Fruit fly (Drosophila melanogaster) whole organism, embryonic: Measurements from ENCODE around the gene CG31808.

ENCODE experiments used
- Bteb2 ChIP-seq: fragments of 200-800 bp; sonication (Bioruptor generic); optimal IDR thresholded peaks from 2 replicates; lab custom pipeline; 2016; ENCODE audit warnings: missing biosample characterization, missing genetic modification characterization
- CG10147 ChIP-seq: fragments of 200-800 bp; sonication (Bioruptor generic); optimal IDR thresholded peaks from 2 replicates; lab custom pipeline; 2019; ENCODE audit warnings: missing biosample characterization, mild to moderate bottlenecking, missing genetic modification characterization, moderate library complexity
- CG10959 ChIP-seq: fragments of 200-800 bp; sonication (Bioruptor generic); IDR thresholded peaks from 2 replicates; pipeline ENCODE4 v1.3.6; 2022; ENCODE audit warnings: missing biosample characterization, missing genetic modification characterization
- CG11085 ChIP-seq: fragments of 200-800 bp; sonication (Bioruptor generic); IDR thresholded peaks from 2 replicates; pipeline ENCODE4 v1.3.6; 2022; ENCODE audit warnings: missing biosample characterization, missing genetic modification characterization
- CG11398 ChIP-seq: fragments of 200-800 bp; sonication (Bioruptor generic); optimal IDR thresholded peaks from 2 replicates; lab custom pipeline; 2016; ENCODE audit warnings: missing biosample characterization, missing genetic modification characterization
- CG11696 ChIP-seq: fragments of 200-800 bp; sonication (Bioruptor generic); IDR thresholded peaks from 2 replicates; pipeline ENCODE4 v1.3.6; 2022; ENCODE audit warnings: missing biosample characterization, missing genetic modification characterization
- CG12155 ChIP-seq: fragments of 200-800 bp; sonication (Bioruptor generic); optimal IDR thresholded peaks from 3 replicates; lab custom pipeline; 2016; ENCODE audit warnings: missing biosample characterization, missing genetic modification characterization
- CG15696 ChIP-seq: fragments of 200-800 bp; sonication (Bioruptor generic); optimal IDR thresholded peaks from 2 replicates; lab custom pipeline; 2019; ENCODE audit warnings: missing biosample characterization, mild to moderate bottlenecking, missing genetic modification characterization, moderate library complexity
- CG17328 ChIP-seq: fragments of 200-800 bp; sonication (Bioruptor generic); IDR thresholded peaks from 2 replicates; pipeline ENCODE4 v1.3.6; 2022; ENCODE audit warnings: missing biosample characterization, missing genetic modification characterization
- CG3838 ChIP-seq: fragments of 200-800 bp; sonication (Bioruptor generic); optimal IDR thresholded peaks from 3 replicates; lab custom pipeline; 2016; ENCODE audit warnings: missing biosample characterization, missing genetic modification characterization
- CG4282 ChIP-seq: fragments of 200-800 bp; sonication (Bioruptor generic); optimal IDR thresholded peaks from 2 replicates; lab custom pipeline; 2016; ENCODE audit warnings: missing biosample characterization, missing genetic modification characterization
- CG6683 ChIP-seq: fragments of 200-800 bp; sonication (Bioruptor generic); optimal IDR thresholded peaks from 2 replicates; lab custom pipeline; 2017; ENCODE audit warnings: missing biosample characterization, mild to moderate bottlenecking, missing genetic modification characterization, missing genetic modification reagents
- CG7786 ChIP-seq: fragments of 200-800 bp; sonication (Bioruptor generic); optimal IDR thresholded peaks from 2 replicates; lab custom pipeline; 2016; ENCODE audit warnings: missing biosample characterization, missing genetic modification characterization
- CG9876 ChIP-seq: fragments of 200-800 bp; sonication (Bioruptor generic); optimal IDR thresholded peaks from 2 replicates; lab custom pipeline; 2016; ENCODE audit warnings: missing biosample characterization, missing genetic modification characterization
- CG9932 ChIP-seq: fragments of 200-800 bp; sonication (Bioruptor generic); IDR thresholded peaks from 2 replicates; pipeline ENCODE4 v1.3.6; 2022; ENCODE audit warnings: missing biosample characterization, missing genetic modification characterization
- Deaf1 ChIP-seq: fragments of 200-800 bp; optimal IDR thresholded peaks from 3 replicates; lab custom pipeline; 2019; ENCODE audit warnings: missing biosample characterization, mild to moderate bottlenecking, missing genetic modification characterization, moderate library complexity
- Ets97D ChIP-seq: fragments of 200-800 bp; sonication (Bioruptor generic); optimal IDR thresholded peaks from 3 replicates; lab custom pipeline; 2016; ENCODE audit warnings: missing biosample characterization, missing genetic modification characterization
- GATAe ChIP-seq: fragments of 200-800 bp; sonication (Bioruptor generic); conservative IDR thresholded peaks from 2 replicates; pipeline ENCODE4 v1.3.6; 2022; ENCODE audit warnings: missing biosample characterization, missing genetic modification characterization
- HLH4C ChIP-seq: fragments of 200-800 bp; sonication (Bioruptor generic); IDR thresholded peaks from 3 replicates; pipeline ENCODE4 v1.3.6; 2022; ENCODE audit warnings: missing biosample characterization, missing genetic modification characterization; ENCODE audit not compliant: partially characterized antibody
- Hand ChIP-seq: fragments of 200-800 bp; sonication (Bioruptor generic); optimal IDR thresholded peaks from 2 replicates; lab custom pipeline; 2017; ENCODE audit warnings: mild to moderate bottlenecking, missing biosample characterization, missing genetic modification reagents, missing genetic modification characterization
- HmgZ ChIP-seq: fragments of 200-800 bp; sonication (Bioruptor generic); optimal IDR thresholded peaks from 2 replicates; lab custom pipeline; 2018; ENCODE audit warnings: missing biosample characterization, mild to moderate bottlenecking, missing genetic modification characterization
- Hmr ChIP-seq: fragments of 200-800 bp; sonication (Bioruptor generic); optimal IDR thresholded peaks from 3 replicates; lab custom pipeline; 2017; ENCODE audit warnings: mild to moderate bottlenecking, missing biosample characterization, missing genetic modification reagents, missing genetic modification characterization
- Med ChIP-seq: fragments of 200-800 bp; sonication (Bioruptor generic); peaks from one replicate; lab custom pipeline; 2016; ENCODE audit warnings: missing biosample characterization, missing genetic modification characterization, mild to moderate bottlenecking, inconsistent platforms, moderate library complexity
- Myb ChIP-seq: fragments of 200-800 bp; sonication (Bioruptor generic); optimal IDR thresholded peaks from 2 replicates; lab custom pipeline; 2016; ENCODE audit warnings: missing biosample characterization, missing genetic modification characterization
- NFAT ChIP-seq: fragments of 200-800 bp; sonication (Bioruptor generic); IDR thresholded peaks from 2 replicates; pipeline ENCODE4 v1.3.6; 2022; ENCODE audit warnings: missing biosample characterization, missing genetic modification characterization
- Neu2 ChIP-seq: fragments of 200-800 bp; sonication (Bioruptor generic); optimal IDR thresholded peaks from 3 replicates; lab custom pipeline; 2016; ENCODE audit warnings: missing biosample characterization, missing genetic modification characterization, borderline replicate concordance
- Nf-YC ChIP-seq: fragments of 200-800 bp; optimal IDR thresholded peaks from 3 replicates; lab custom pipeline; 2019; ENCODE audit warnings: missing biosample characterization, mild to moderate bottlenecking, missing genetic modification characterization, moderate library complexity
- Ravus ChIP-seq: fragments of 200-800 bp; sonication (Bioruptor generic); IDR thresholded peaks from 2 replicates; pipeline ENCODE4 v1.3.6; 2022; ENCODE audit warnings: missing biosample characterization, missing genetic modification characterization
- Stat92E ChIP-seq, 3 experiments: fragments of >200 bp in 2 of 3; fragments of 200-800 bp in 1 of 3; sonication (Bioruptor generic) in 1 of 3; optimal IDR thresholded peaks; 2 replicates each; lab custom pipeline; 2017 to 2019; ENCODE audit warnings: missing biosample characterization in 3 of 3, missing genetic modification characterization in 3 of 3, mild to moderate bottlenecking in 1 of 3, moderate library complexity in 1 of 3
- Taf1 ChIP-seq: fragments of 200-800 bp; sonication (Bioruptor generic); IDR thresholded peaks from 2 replicates; pipeline ENCODE4 v1.3.6; 2022; ENCODE audit warnings: missing biosample characterization, missing genetic modification characterization
- Trl ChIP-seq, 3 experiments: fragments of >200 bp in 2 of 3; fragments of 200-800 bp in 1 of 3; sonication (Bioruptor generic) in 1 of 3; optimal IDR thresholded peaks; 2 replicates in 1 of 3; 3 replicates in 2 of 3; lab custom pipeline; 2016 to 2017; ENCODE audit warnings: missing biosample characterization in 1 of 3, missing genetic modification characterization in 1 of 3
- Xrp1 ChIP-seq: fragments of 200-800 bp; sonication (Bioruptor generic); IDR thresholded peaks from 2 replicates; pipeline ENCODE4 v1.3.6; 2022; ENCODE audit warnings: missing biosample characterization, missing genetic modification characterization
- bab2 ChIP-seq: fragments of 200-800 bp; sonication (Bioruptor generic); optimal IDR thresholded peaks from 2 replicates; lab custom pipeline; 2016; ENCODE audit warnings: missing biosample characterization, missing genetic modification characterization
- corto ChIP-seq: fragments of 200-800 bp; sonication (Bioruptor generic); optimal IDR thresholded peaks from 2 replicates; lab custom pipeline; 2016; ENCODE audit warnings: missing biosample characterization, mild to moderate bottlenecking, missing genetic modification characterization, moderate library complexity
- crc ChIP-seq: fragments of 200-800 bp; sonication (Bioruptor generic); optimal IDR thresholded peaks from 2 replicates; lab custom pipeline; 2016; ENCODE audit warnings: missing biosample characterization, missing genetic modification characterization
- dan ChIP-seq: fragments of 200-800 bp; sonication (Bioruptor generic); IDR thresholded peaks from 2 replicates; pipeline ENCODE4 v1.3.6; 2022; ENCODE audit warnings: missing biosample characterization, missing genetic modification characterization
- exex ChIP-seq: fragments of 200-800 bp; sonication (Bioruptor generic); optimal IDR thresholded peaks from 4 replicates; lab custom pipeline; 2018; ENCODE audit warnings: missing biosample characterization, mild to moderate bottlenecking, missing genetic modification characterization, moderate library complexity
- fru ChIP-seq: fragments of >200 bp; optimal IDR thresholded peaks from 2 replicates; lab custom pipeline; 2017
- fu2 ChIP-seq: fragments of 200-800 bp; sonication (Bioruptor generic); optimal IDR thresholded peaks from 2 replicates; lab custom pipeline; 2016; ENCODE audit warnings: missing biosample characterization, missing genetic modification characterization
- gsb-n ChIP-seq: fragments of 200-800 bp; sonication (Bioruptor generic); optimal IDR thresholded peaks from 3 replicates; lab custom pipeline; 2018; ENCODE audit warnings: missing biosample characterization, mild to moderate bottlenecking, missing genetic modification characterization
- inv ChIP-seq: fragments of 200-800 bp; sonication (Bioruptor generic); IDR thresholded peaks from 2 replicates; pipeline ENCODE4 v1.3.6; 2022; ENCODE audit warnings: missing biosample characterization, missing genetic modification characterization; ENCODE audit not compliant: partially characterized antibody
- lbe ChIP-seq: fragments of 200-800 bp; sonication (Bioruptor generic); optimal IDR thresholded peaks from 2 replicates; lab custom pipeline; 2016; ENCODE audit warnings: missing biosample characterization, mild to moderate bottlenecking, missing genetic modification characterization
- lilli ChIP-seq: fragments of 200-800 bp; sonication (Bioruptor generic); optimal IDR thresholded peaks from 3 replicates; lab custom pipeline; 2016; ENCODE audit warnings: missing biosample characterization, missing genetic modification characterization
- pros ChIP-seq: fragments of 200-800 bp; sonication (Bioruptor generic); optimal IDR thresholded peaks from 3 replicates; lab custom pipeline; 2019; ENCODE audit warnings: missing biosample characterization, mild to moderate bottlenecking, missing genetic modification characterization, moderate library complexity
- sd ChIP-seq: fragments of 200-800 bp; sonication (Bioruptor generic); optimal IDR thresholded peaks from 3 replicates; lab custom pipeline; 2018; ENCODE audit warnings: missing biosample characterization, mild to moderate bottlenecking, missing genetic modification characterization, moderate library complexity
- tap ChIP-seq: fragments of 200-800 bp; optimal IDR thresholded peaks from 3 replicates; lab custom pipeline; 2019; ENCODE audit warnings: missing biosample characterization, mild to moderate bottlenecking, missing genetic modification characterization, moderate library complexity
- tll ChIP-seq, 2 experiments: fragments of 200-800 bp in 1 of 2; fragments of >200 bp in 1 of 2; sonication (Bioruptor generic) in 1 of 2; optimal IDR thresholded peaks; 2 replicates each; lab custom pipeline; 2017 to 2019; ENCODE audit warnings: missing biosample characterization in 2 of 2, missing genetic modification characterization in 2 of 2, mild to moderate bottlenecking in 1 of 2, moderate library complexity in 1 of 2

Gene CG31808

dm6 chr2L:16720707-16721700 is 5.0 kb upstream of the CG31808 start (continued):
- peak; percentile 75 for TF ChIP-seq HmgZ (tag; lab: Kevin White, UChicago)
- peak; percentile 93 for TF ChIP-seq tap (tag; lab: Kevin White, UChicago)
- peak; percentile 95 for TF ChIP-seq Med (GFP tag; lab: Kevin White, UChicago)
- peak; percentile 87 for TF ChIP-seq CG11696 (GFP tag; lab: Robert Waterston, UW)
- TF ChIP-seq lilli = peak; percentile 88
- peak; percentile 73 for TF ChIP-seq CG3838 (GFP tag; lab: Kevin White, UChicago)
- TF ChIP-seq CG9932 = peak; percentile 93
- peak; percentile 76 for TF ChIP-seq CG15696 (tag; lab: Kevin White, UChicago)
- TF ChIP-seq NFAT (GFP tag; lab: Robert Waterston, UW) = peak; percentile 86
- peak; percentile 94 for TF ChIP-seq corto (GFP tag; lab: Kevin White, UChicago)
- TF ChIP-seq CG12155 (GFP tag; lab: Kevin White, UChicago) = peak; percentile 79
- TF ChIP-seq CG9876 = no peak
- no peak for TF ChIP-seq crc (GFP tag; lab: Kevin White, UChicago)
- peak; percentile 80 for TF ChIP-seq Ravus (GFP tag; lab: Robert Waterston, UW)
- TF ChIP-seq CG11085 (GFP tag; lab: Robert Waterston, UW) = peak; percentile 89
- peak; percentile 82 for TF ChIP-seq CG6683 (GFP tag; lab: Kevin White, UChicago)
- peak; percentile 75 for TF ChIP-seq Bteb2 (GFP tag; lab: Kevin White, UChicago)
- TF ChIP-seq CG7786 (GFP tag; lab: Kevin White, UChicago) = peak; percentile 51
- peak; percentile 77 for TF ChIP-seq Hand (GFP tag; lab: Kevin White, UChicago)
- TF ChIP-seq CG11398 (GFP tag; lab: Kevin White, UChicago) = peak; percentile 40
- peak in 1 of 3 experiments; percentile 79 for TF ChIP-seq Stat92E (GFP tag; optimal IDR thresholded peaks at IDR 0.05; lab: Kevin White, UChicago)
- TF ChIP-seq dan (GFP tag; lab: Robert Waterston, UW) = peak; percentile 86; the same call in 1 of the 2 replicates
- TF ChIP-seq exex (tag; lab: Kevin White, UChicago) = peak; percentile 52
- peak; percentile 77 for TF ChIP-seq GATAe (GFP tag; lab: Robert Waterston, UW)
- TF ChIP-seq lbe (GFP tag; lab: Kevin White, UChicago) = peak; percentile 87
- TF ChIP-seq gsb-n (tag; lab: Kevin White, UChicago) = peak; percentile 88
- no peak for TF ChIP-seq fru (lab: Kevin White, UChicago)
- TF ChIP-seq Trl (optimal IDR thresholded peaks at IDR 0.05; lab: Kevin White, UChicago) = peak; percentile 28 to 33
- TF ChIP-seq Trl (GFP tag; optimal IDR thresholded peaks at IDR 0.05; lab: Kevin White, UChicago) = peak; percentile 76
- TF ChIP-seq Myb (GFP tag; lab: Kevin White, UChicago) = peak; percentile 14
- peak; percentile 82 for TF ChIP-seq Hmr (GFP tag; lab: Kevin White, UChicago)
- TF ChIP-seq HLH4C (GFP tag; lab: Robert Waterston, UW) = 0 out of 3 replicates have a peak, but pooled peaks have one; percentile 17
- peak in 1 of 2 experiments; percentile 64 for TF ChIP-seq tll (GFP tag; optimal IDR thresholded peaks at IDR 0.05; lab: Kevin White, UChicago)
- TF ChIP-seq sd = peak; percentile 51
- TF ChIP-seq pros (GFP tag; lab: Kevin White, UChicago) = no peak
- peak; percentile 29 for TF ChIP-seq Deaf1 (tag; lab: Kevin White, UChicago)
- no peak for TF ChIP-seq Neu2 (GFP tag; lab: Kevin White, UChicago)
- peak; percentile 98 for TF ChIP-seq Xrp1
- TF ChIP-seq bab2 (GFP tag; lab: Kevin White, UChicago) = peak; percentile 78
- peak; percentile 46 for TF ChIP-seq fu2 (GFP tag; lab: Kevin White, UChicago)
- peak; percentile 64 for TF ChIP-seq Nf-YC (tag; lab: Kevin White, UChicago)
- peak; percentile 60 for TF ChIP-seq Ets97D
- peak; percentile 93 for TF ChIP-seq CG10959 (GFP tag; lab: Robert Waterston, UW)
- peak; percentile 17 for TF ChIP-seq CG4282 (GFP tag; lab: Kevin White, UChicago)
- peak; percentile 96 for TF ChIP-seq CG17328 (GFP tag; lab: Robert Waterston, UW)
- TF ChIP-seq CG10147 = peak; percentile 86
- peak; percentile 86 for TF ChIP-seq Taf1
- TF ChIP-seq inv = no peak
